Fruit fly (Drosophila melanogaster) whole organism, embryonic: ENCODE data around the gene CG12814.
A peak's percentile ranks its signal among the peaks of the same experiment; 100 is the strongest.

Experiments
- Adf1 ChIP-seq: fragments of 200-800 bp; sonication (Bioruptor generic); IDR thresholded peaks from 2 replicates; pipeline ENCODE4 v1.3.6; 2022; ENCODE audit warnings: missing biosample characterization, missing genetic modification characterization
- CG10321 ChIP-seq: fragments of 200-800 bp; sonication (Bioruptor generic); IDR thresholded peaks from 2 replicates; pipeline ENCODE4 v1.3.6; 2022; ENCODE audit warnings: missing biosample characterization, missing genetic modification characterization
- CG12155 ChIP-seq: fragments of 200-800 bp; sonication (Bioruptor generic); optimal IDR thresholded peaks from 3 replicates; lab custom pipeline; 2016; ENCODE audit warnings: missing biosample characterization, missing genetic modification characterization
- CG13624 ChIP-seq: fragments of 200-800 bp; sonication (Bioruptor generic); optimal IDR thresholded peaks from 2 replicates; lab custom pipeline; 2016; ENCODE audit warnings: missing biosample characterization, missing genetic modification characterization
- CG13775 ChIP-seq: fragments of 200-800 bp; sonication (Bioruptor generic); optimal IDR thresholded peaks from 3 replicates; lab custom pipeline; 2017; ENCODE audit warnings: missing biosample characterization, mild to moderate bottlenecking, missing genetic modification characterization
- CG1603 ChIP-seq: fragments of 200-800 bp; sonication (Bioruptor generic); optimal IDR thresholded peaks from 2 replicates; lab custom pipeline; 2019; ENCODE audit warnings: missing biosample characterization, mild to moderate bottlenecking, missing genetic modification characterization, moderate library complexity
- CG17361 ChIP-seq: fragments of 200-800 bp; sonication (Bioruptor generic); IDR thresholded peaks from 3 replicates; pipeline ENCODE4 v1.3.6; 2022; ENCODE audit warnings: missing biosample characterization, missing genetic modification characterization
- CG17385 ChIP-seq: fragments of 200-800 bp; sonication (Bioruptor generic); optimal IDR thresholded peaks from 3 replicates; lab custom pipeline; 2018; ENCODE audit warnings: missing biosample characterization, mild to moderate bottlenecking, missing genetic modification characterization
- CG17829 ChIP-seq: fragments of 200-800 bp; optimal IDR thresholded peaks from 2 replicates; lab custom pipeline; 2019; ENCODE audit warnings: missing biosample characterization, mild to moderate bottlenecking, missing genetic modification characterization, moderate library complexity
- CG2202 ChIP-seq: fragments of 200-800 bp; sonication (Bioruptor generic); optimal IDR thresholded peaks from 2 replicates; lab custom pipeline; 2018; ENCODE audit warnings: missing biosample characterization, mild to moderate bottlenecking, missing genetic modification characterization
- CG34422 ChIP-seq: fragments of 200-800 bp; sonication (Bioruptor generic); IDR thresholded peaks from 3 replicates; pipeline ENCODE4 v1.3.6; 2022; ENCODE audit warnings: missing biosample characterization, missing genetic modification characterization
- CG4707 ChIP-seq: fragments of 200-800 bp; sonication (Bioruptor generic); optimal IDR thresholded peaks from 2 replicates; lab custom pipeline; 2018; ENCODE audit warnings: missing biosample characterization, mild to moderate bottlenecking, missing genetic modification characterization, moderate library complexity
- CG4854 ChIP-seq: fragments of 200-800 bp; sonication (Bioruptor generic); optimal IDR thresholded peaks from 2 replicates; lab custom pipeline; 2016; ENCODE audit warnings: missing biosample characterization, missing genetic modification characterization, inconsistent platforms
- CG6175 ChIP-seq: fragments of 200-800 bp; sonication (Bioruptor generic); IDR thresholded peaks from 3 replicates; pipeline ENCODE4 v1.3.6; 2022; ENCODE audit warnings: missing biosample characterization, missing genetic modification characterization
- CG6854 ChIP-seq: fragments of 200-800 bp; sonication (Bioruptor generic); optimal IDR thresholded peaks from 3 replicates; lab custom pipeline; 2017; ENCODE audit warnings: missing biosample characterization, mild to moderate bottlenecking, missing genetic modification characterization
- CG8924 ChIP-seq: fragments of 200-800 bp; optimal IDR thresholded peaks from 3 replicates; lab custom pipeline; 2019; ENCODE audit warnings: missing biosample characterization, mild to moderate bottlenecking, missing genetic modification characterization, moderate library complexity
- CG9437 ChIP-seq: fragments of 200-800 bp; sonication (Bioruptor generic); optimal IDR thresholded peaks from 2 replicates; lab custom pipeline; 2018; ENCODE audit warnings: missing biosample characterization, mild to moderate bottlenecking, missing genetic modification characterization
- Dbx ChIP-seq: fragments of 200-800 bp; sonication (Bioruptor generic); IDR thresholded peaks from 3 replicates; pipeline ENCODE4 v1.3.6; 2022; ENCODE audit warnings: missing biosample characterization, missing genetic modification characterization
- Dfd ChIP-seq, 2 experiments: fragments of >200 bp; optimal IDR thresholded peaks; 2 replicates each; lab custom pipeline; 2017; ENCODE audit warnings: missing biosample characterization in 2 of 2, missing genetic modification characterization in 2 of 2
- Dll ChIP-seq: fragments of 200-800 bp; sonication (Bioruptor generic); IDR thresholded peaks from 4 replicates; pipeline ENCODE4 v1.3.6; 2022; ENCODE audit warnings: missing biosample characterization, missing genetic modification characterization; ENCODE audit not compliant: partially characterized antibody
- HmgZ ChIP-seq: fragments of 200-800 bp; sonication (Bioruptor generic); optimal IDR thresholded peaks from 2 replicates; lab custom pipeline; 2018; ENCODE audit warnings: missing biosample characterization, mild to moderate bottlenecking, missing genetic modification characterization
- Pdp1 ChIP-seq, 2 experiments: fragments of 200-800 bp; sonication (Bioruptor generic); optimal IDR thresholded peaks; 3 replicates each; lab custom pipeline; 2016; ENCODE audit warnings: missing biosample characterization in 2 of 2, missing genetic modification characterization in 2 of 2, mild to moderate bottlenecking in 1 of 2, moderate library complexity in 1 of 2
- Poxn ChIP-seq: fragments of 200-800 bp; sonication (Bioruptor generic); IDR thresholded peaks from 2 replicates; pipeline ENCODE4 v1.3.6; 2022; ENCODE audit warnings: missing biosample characterization, missing genetic modification characterization
- Six4 ChIP-seq: fragments of 200-800 bp; sonication (Bioruptor generic); optimal IDR thresholded peaks from 2 replicates; lab custom pipeline; 2016; ENCODE audit warnings: missing biosample characterization, missing genetic modification characterization
- Trl ChIP-seq, 3 experiments: fragments of >200 bp in 2 of 3; fragments of 200-800 bp in 1 of 3; sonication (Bioruptor generic) in 1 of 3; optimal IDR thresholded peaks; 2 replicates in 1 of 3; 3 replicates in 2 of 3; lab custom pipeline; 2016 to 2017; ENCODE audit warnings: missing biosample characterization in 1 of 3, missing genetic modification characterization in 1 of 3
- bcd ChIP-seq: fragments of 200-800 bp; sonication (Bioruptor generic); optimal IDR thresholded peaks from 2 replicates; lab custom pipeline; 2017; ENCODE audit warnings: missing biosample characterization, mild to moderate bottlenecking, missing genetic modification characterization
- bigmax ChIP-seq: fragments of 200-800 bp; sonication (Bioruptor generic); optimal IDR thresholded peaks from 2 replicates; lab custom pipeline; 2018; ENCODE audit warnings: missing biosample characterization, mild to moderate bottlenecking, missing genetic modification characterization
- bsh ChIP-seq, 2 experiments: fragments of 200-800 bp; sonication (Bioruptor generic); optimal IDR thresholded peaks; 2 replicates each; lab custom pipeline; 2017 to 2018; ENCODE audit warnings: mild to moderate bottlenecking in 2 of 2, missing biosample characterization in 2 of 2, missing genetic modification characterization in 2 of 2, moderate library complexity in 1 of 2
- cg ChIP-seq: fragments of 200-800 bp; sonication (Bioruptor generic); optimal IDR thresholded peaks from 3 replicates; lab custom pipeline; 2019; ENCODE audit warnings: missing biosample characterization, mild to moderate bottlenecking, missing genetic modification characterization, moderate library complexity
- chinmo ChIP-seq: fragments of 200-800 bp; sonication (Bioruptor generic); IDR thresholded peaks from 4 replicates; pipeline ENCODE4 v1.3.6; 2022; ENCODE audit warnings: missing biosample characterization, missing genetic modification characterization; ENCODE audit not compliant: partially characterized antibody
- eve ChIP-seq, 2 experiments: fragments of >200 bp; optimal IDR thresholded peaks; 2 replicates each; lab custom pipeline; 2017; ENCODE audit warnings: missing biosample characterization in 2 of 2, missing genetic modification characterization in 2 of 2
- fd64A ChIP-seq: fragments of 200-800 bp; sonication (Bioruptor generic); optimal IDR thresholded peaks from 3 replicates; lab custom pipeline; 2018; ENCODE audit warnings: missing biosample characterization, mild to moderate bottlenecking, missing genetic modification characterization
- insv ChIP-seq, 2 experiments: fragments of 200-800 bp; sonication (Bioruptor generic); optimal IDR thresholded peaks; 3 replicates each; lab custom pipeline; 2016 to 2018; ENCODE audit warnings: missing biosample characterization in 2 of 2, missing genetic modification characterization in 2 of 2
- kah ChIP-seq: fragments of 200-800 bp; sonication (Bioruptor generic); optimal IDR thresholded peaks from 2 replicates; lab custom pipeline; 2018; ENCODE audit warnings: missing biosample characterization, mild to moderate bottlenecking, missing genetic modification characterization
- nerfin-1 ChIP-seq: fragments of 200-800 bp; sonication (Bioruptor generic); optimal IDR thresholded peaks from 3 replicates; lab custom pipeline; 2019; ENCODE audit warnings: missing biosample characterization, mild to moderate bottlenecking, missing genetic modification characterization, moderate library complexity
- onecut ChIP-seq: fragments of 200-800 bp; sonication (Bioruptor generic); IDR thresholded peaks from 2 replicates; pipeline ENCODE4 v1.3.6; 2022; ENCODE audit warnings: missing biosample characterization, missing genetic modification characterization
- pho ChIP-seq: fragments of 200-800 bp; sonication (Bioruptor generic); optimal IDR thresholded peaks from 2 replicates; lab custom pipeline; 2016; ENCODE audit warnings: missing biosample characterization, missing genetic modification characterization
- pros ChIP-seq: fragments of 200-800 bp; sonication (Bioruptor generic); optimal IDR thresholded peaks from 3 replicates; lab custom pipeline; 2019; ENCODE audit warnings: missing biosample characterization, mild to moderate bottlenecking, missing genetic modification characterization, moderate library complexity
- psq ChIP-seq: fragments of 200-800 bp; sonication (Bioruptor generic); optimal IDR thresholded peaks from 2 replicates; lab custom pipeline; 2017; ENCODE audit warnings: missing biosample characterization, missing genetic modification characterization
- repo ChIP-seq: fragments of 200-800 bp; sonication (Bioruptor generic); optimal IDR thresholded peaks from 2 replicates; lab custom pipeline; 2016; ENCODE audit warnings: missing biosample characterization, missing genetic modification characterization
- sd ChIP-seq: fragments of 200-800 bp; sonication (Bioruptor generic); optimal IDR thresholded peaks from 3 replicates; lab custom pipeline; 2018; ENCODE audit warnings: missing biosample characterization, mild to moderate bottlenecking, missing genetic modification characterization, moderate library complexity
- tgo ChIP-seq: fragments of 200-800 bp; sonication (Bioruptor generic); IDR thresholded peaks from 3 replicates; pipeline ENCODE4 v1.3.6; 2022; ENCODE audit warnings: missing biosample characterization, missing genetic modification characterization
- tll ChIP-seq, 2 experiments: fragments of 200-800 bp in 1 of 2; fragments of >200 bp in 1 of 2; sonication (Bioruptor generic) in 1 of 2; optimal IDR thresholded peaks; 2 replicates each; lab custom pipeline; 2017 to 2019; ENCODE audit warnings: missing biosample characterization in 2 of 2, missing genetic modification characterization in 2 of 2, mild to moderate bottlenecking in 1 of 2, moderate library complexity in 1 of 2
- trem ChIP-seq: fragments of 200-800 bp; optimal IDR thresholded peaks from 3 replicates; lab custom pipeline; 2019; ENCODE audit warnings: missing biosample characterization, mild to moderate bottlenecking, missing genetic modification characterization, moderate library complexity
- tup ChIP-seq: fragments of 200-800 bp; sonication (Bioruptor generic); optimal IDR thresholded peaks from 2 replicates; lab custom pipeline; 2016; ENCODE audit warnings: missing biosample characterization, mild to moderate bottlenecking, missing genetic modification characterization, moderate library complexity
- vvl ChIP-seq: fragments of 200-800 bp; sonication (Bioruptor generic); IDR thresholded peaks from 2 replicates; pipeline ENCODE4 v1.3.6; 2022; ENCODE audit warnings: missing biosample characterization, missing genetic modification characterization

CG12814 gene

DNA sequence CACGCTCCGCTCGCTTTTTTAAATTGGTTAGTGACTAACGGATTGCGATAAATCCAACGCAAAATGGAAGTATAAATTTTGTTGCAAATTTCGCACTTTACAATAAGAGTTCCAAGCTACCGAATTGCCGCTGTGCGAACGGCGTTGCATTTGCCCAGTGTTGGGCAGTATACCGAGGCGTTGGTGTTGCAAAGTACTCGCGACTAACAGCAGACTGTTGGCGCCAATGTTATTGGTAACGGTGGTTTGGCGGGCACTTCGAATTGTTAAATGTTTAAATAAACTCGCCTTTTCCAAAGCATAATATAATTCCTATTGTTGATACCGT lies 55.1 kb downstream of the CG12814 start (continued):
- TF ChIP-seq CG17361 (no peak; the same call in 2 of the 3 replicates), bcd (GFP tag; lab: Kevin White, UChicago) (no peak), Dbx (GFP tag; lab: Robert Waterston, UW) (peak; percentile 51; the same call in 2 of the 3 replicates), CG4707 (GFP tag; lab: Kevin White, UChicago) (no peak), pho (GFP tag; lab: Kevin White, UChicago) (peak; percentile 34), fd64A (GFP tag; lab: Kevin White, UChicago) (no peak), bsh (GFP tag; optimal IDR thresholded peaks at IDR 0.05; lab: Kevin White, UChicago) (peak in 1 of 2 experiments; percentile 13), tgo (no peak), insv (GFP tag; optimal IDR thresholded peaks at IDR 0.05; lab: Kevin White, UChicago) (no peak), tll (GFP tag; optimal IDR thresholded peaks at IDR 0.05; lab: Kevin White, UChicago) (no peak), HmgZ (tag; lab: Kevin White, UChicago) (peak; percentile 56), CG8924 (tag; lab: Kevin White, UChicago) (peak; percentile 17), CG2202 (tag; lab: Kevin White, UChicago) (no peak), CG1603 (peak; percentile 65), onecut (GFP tag; lab: Robert Waterston, UW) (no peak), Six4 (GFP tag; lab: Kevin White, UChicago) (no peak), trem (tag; lab: Kevin White, UChicago) (peak; percentile 45), CG34422 (GFP tag; lab: Robert Waterston, UW) (no peak; the same call in 2 of the 3 replicates), CG6175 (GFP tag; lab: Robert Waterston, UW) (no peak), CG4854 (peak; percentile 7), Dfd (GFP tag; optimal IDR thresholded peaks at IDR 0.05; lab: Kevin White, UChicago) (no peak), CG13624 (GFP tag; lab: Kevin White, UChicago) (peak; percentile 76), vvl (GFP tag; lab: Robert Waterston, UW) (no peak), tup (GFP tag; lab: Kevin White, UChicago) (no peak)
- TF ChIP-seq, all 482 proteins: peak for 153

DNA sequence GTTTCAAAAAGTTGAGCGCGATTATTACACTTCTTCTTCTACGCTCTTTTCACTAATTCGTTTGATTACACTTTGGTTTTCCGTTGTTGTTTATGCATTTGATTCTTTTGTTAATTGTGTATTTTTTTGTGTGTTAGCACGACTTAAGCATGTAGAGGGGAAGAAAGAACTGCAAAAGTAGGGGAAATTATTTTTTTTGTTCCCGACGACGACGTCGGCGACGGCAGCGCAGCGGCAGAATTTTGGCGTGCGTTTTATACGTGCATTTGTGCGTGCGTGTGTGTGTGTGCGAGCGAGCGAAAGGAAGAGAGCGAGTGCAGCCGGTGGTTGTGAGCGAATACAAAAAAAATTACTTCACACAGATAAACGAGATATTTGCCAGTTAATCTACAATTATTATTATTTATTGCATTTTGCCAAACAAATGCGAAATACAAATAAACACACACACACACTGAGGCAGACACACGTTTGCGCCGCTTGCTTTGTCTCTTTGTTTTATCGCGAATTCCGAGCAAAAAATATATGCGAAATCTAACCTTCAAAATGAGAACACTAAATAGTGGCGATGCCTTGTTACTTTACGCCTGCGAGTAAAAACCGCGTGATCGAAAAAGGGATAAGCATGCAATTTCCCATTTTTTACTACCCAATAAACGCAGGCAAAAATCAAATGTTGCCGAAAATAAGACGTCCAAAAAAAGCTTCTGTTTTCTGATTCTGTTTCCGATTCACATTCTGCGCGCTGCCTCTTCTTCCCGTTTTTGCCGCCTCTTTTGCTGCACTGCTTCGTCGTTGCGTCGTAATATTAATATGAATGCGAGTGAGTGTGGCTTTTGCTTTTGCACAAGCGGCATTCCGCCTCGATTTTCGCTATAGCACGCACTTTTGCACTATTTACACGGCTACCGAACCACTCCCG lies 55.7 kb downstream of the CG12814 start:
- no peak for TF ChIP-seq CG6854
- TF ChIP-seq CG9437 (GFP tag; lab: Kevin White, UChicago): peak; percentile 79
- TF ChIP-seq repo: no peak
- TF ChIP-seq kah (GFP tag; lab: Kevin White, UChicago): peak; percentile 86
- TF ChIP-seq sd (tag; lab: Kevin White, UChicago): peak; percentile 47
- 0 out of 4 replicates have a peak, but pooled peaks have one; percentile 12 for TF ChIP-seq Dll (GFP tag; lab: Robert Waterston, UW)
- peak in 1 of 2 experiments; percentile 25 for TF ChIP-seq Pdp1 (GFP tag; optimal IDR thresholded peaks at IDR 0.05; lab: Kevin White, UChicago)
- TF ChIP-seq Trl (optimal IDR thresholded peaks at IDR 0.05; lab: Kevin White, UChicago): peak; percentile 35 to 53
- TF ChIP-seq Trl (GFP tag; optimal IDR thresholded peaks at IDR 0.05; lab: Kevin White, UChicago): no peak
- no peak for TF ChIP-seq CG12155 (GFP tag; lab: Kevin White, UChicago)
- no peak for TF ChIP-seq CG17829 (tag; lab: Kevin White, UChicago)
- peak in 1 of 2 experiments; percentile 15 for TF ChIP-seq insv (GFP tag; optimal IDR thresholded peaks at IDR 0.05; lab: Kevin White, UChicago)
- TF ChIP-seq CG13775 (GFP tag; lab: Kevin White, UChicago): no peak
- TF ChIP-seq pros (GFP tag; lab: Kevin White, UChicago): peak; percentile 73
- peak; percentile 59 for TF ChIP-seq bigmax (GFP tag; lab: Kevin White, UChicago)
- peak; percentile 84 for TF ChIP-seq Adf1 (GFP tag; lab: Robert Waterston, UW)
- TF ChIP-seq vvl (GFP tag; lab: Robert Waterston, UW): 0 out of 2 replicates have a peak, but pooled peaks have one; percentile 10
- peak; percentile 72 for TF ChIP-seq psq (GFP tag; lab: Kevin White, UChicago)
- peak in 1 of 2 experiments; percentile 30 for TF ChIP-seq eve (GFP tag; optimal IDR thresholded peaks at IDR 0.05; lab: Kevin White, UChicago)
- peak; percentile 79 for TF ChIP-seq CG17385 (GFP tag; lab: Kevin White, UChicago)
- TF ChIP-seq chinmo: peak; percentile 79; the same call in 1 of the 4 replicates
- TF ChIP-seq Poxn: no peak
- TF ChIP-seq cg (GFP tag; lab: Kevin White, UChicago): peak; percentile 73
- TF ChIP-seq CG10321 (GFP tag; lab: Robert Waterston, UW): 0 out of 2 replicates have a peak, but pooled peaks have one; percentile 1
- peak; percentile 58 for TF ChIP-seq nerfin-1 (tag; lab: Kevin White, UChicago)
